Fruit fly (Drosophila melanogaster) whole organism, embryonic: ENCODE measurements around the gene CG10730.

Experiments used
- Ada2b ChIP-seq: fragments of 200-800 bp; sonication (Bioruptor generic); IDR thresholded peaks from 2 replicates; pipeline ENCODE4 v1.3.6; 2022; ENCODE audit warnings: missing biosample characterization, missing genetic modification characterization
- BEAF-32 ChIP-seq: fragments of 200-800 bp; sonication (Bioruptor generic); optimal IDR thresholded peaks from 3 replicates; lab custom pipeline; 2017; ENCODE audit warnings: missing biosample characterization, missing genetic modification characterization, mild to moderate bottlenecking, moderate library complexity, missing genetic modification reagents
- CG10979 ChIP-seq: fragments of 200-800 bp; sonication (Bioruptor generic); optimal IDR thresholded peaks from 2 replicates; lab custom pipeline; 2018; ENCODE audit warnings: missing biosample characterization, mild to moderate bottlenecking, missing genetic modification characterization, moderate library complexity
- CG11085 ChIP-seq: fragments of 200-800 bp; sonication (Bioruptor generic); IDR thresholded peaks from 2 replicates; pipeline ENCODE4 v1.3.6; 2022; ENCODE audit warnings: missing biosample characterization, missing genetic modification characterization
- CG11247 ChIP-seq: fragments of 200-800 bp; sonication (Bioruptor generic); IDR thresholded peaks from 2 replicates; pipeline ENCODE4 v1.3.6; 2022; ENCODE audit warnings: missing biosample characterization, missing genetic modification characterization
- CG11398 ChIP-seq: fragments of 200-800 bp; sonication (Bioruptor generic); optimal IDR thresholded peaks from 2 replicates; lab custom pipeline; 2016; ENCODE audit warnings: missing biosample characterization, missing genetic modification characterization
- CG11696 ChIP-seq: fragments of 200-800 bp; sonication (Bioruptor generic); IDR thresholded peaks from 2 replicates; pipeline ENCODE4 v1.3.6; 2022; ENCODE audit warnings: missing biosample characterization, missing genetic modification characterization
- CG11723 ChIP-seq: fragments of 200-800 bp; sonication (Bioruptor generic); optimal IDR thresholded peaks from 2 replicates; lab custom pipeline; 2017; ENCODE audit warnings: missing biosample characterization, mild to moderate bottlenecking, missing genetic modification characterization
- CG12155 ChIP-seq: fragments of 200-800 bp; sonication (Bioruptor generic); optimal IDR thresholded peaks from 3 replicates; lab custom pipeline; 2016; ENCODE audit warnings: missing biosample characterization, missing genetic modification characterization
- CG13624 ChIP-seq: fragments of 200-800 bp; sonication (Bioruptor generic); optimal IDR thresholded peaks from 2 replicates; lab custom pipeline; 2016; ENCODE audit warnings: missing biosample characterization, missing genetic modification characterization
- CG14014 ChIP-seq: fragments of 200-800 bp; sonication (Bioruptor generic); IDR thresholded peaks from 2 replicates; pipeline ENCODE4 v1.3.6; 2022; ENCODE audit warnings: missing biosample characterization, missing genetic modification characterization
- CG14050 ChIP-seq: fragments of 200-800 bp; sonication (Bioruptor generic); IDR thresholded peaks from 3 replicates; pipeline ENCODE4 v1.3.6; 2022; ENCODE audit warnings: missing biosample characterization, missing genetic modification characterization
- CG15514 ChIP-seq: fragments of 200-800 bp; sonication (Bioruptor generic); optimal IDR thresholded peaks from 3 replicates; lab custom pipeline; 2017; ENCODE audit warnings: missing biosample characterization, missing genetic modification characterization, mild to moderate bottlenecking, moderate library complexity, missing genetic modification reagents
- CG1603 ChIP-seq: fragments of 200-800 bp; sonication (Bioruptor generic); optimal IDR thresholded peaks from 2 replicates; lab custom pipeline; 2019; ENCODE audit warnings: missing biosample characterization, mild to moderate bottlenecking, missing genetic modification characterization, moderate library complexity
- CG17829 ChIP-seq: fragments of 200-800 bp; optimal IDR thresholded peaks from 2 replicates; lab custom pipeline; 2019; ENCODE audit warnings: missing biosample characterization, mild to moderate bottlenecking, missing genetic modification characterization, moderate library complexity
- CG18764 ChIP-seq: fragments of 200-800 bp; sonication (Bioruptor generic); optimal IDR thresholded peaks from 3 replicates; lab custom pipeline; 2016; ENCODE audit warnings: missing biosample characterization, missing genetic modification characterization
- CG31441 ChIP-seq: fragments of 200-800 bp; sonication (Bioruptor generic); IDR thresholded peaks from 2 replicates; pipeline ENCODE4 v1.3.6; 2022; ENCODE audit warnings: missing biosample characterization, missing genetic modification characterization
- CG3281 ChIP-seq: fragments of 200-800 bp; sonication (Bioruptor generic); optimal IDR thresholded peaks from 3 replicates; lab custom pipeline; 2017; ENCODE audit warnings: missing biosample characterization, mild to moderate bottlenecking, missing genetic modification characterization
- CG3407 ChIP-seq: fragments of 200-800 bp; sonication (Bioruptor generic); optimal IDR thresholded peaks from 2 replicates; lab custom pipeline; 2018; ENCODE audit warnings: missing biosample characterization, mild to moderate bottlenecking, missing genetic modification characterization
- CG34422 ChIP-seq: fragments of 200-800 bp; sonication (Bioruptor generic); IDR thresholded peaks from 3 replicates; pipeline ENCODE4 v1.3.6; 2022; ENCODE audit warnings: missing biosample characterization, missing genetic modification characterization
- CG3838 ChIP-seq: fragments of 200-800 bp; sonication (Bioruptor generic); optimal IDR thresholded peaks from 3 replicates; lab custom pipeline; 2016; ENCODE audit warnings: missing biosample characterization, missing genetic modification characterization
- CG4424 ChIP-seq: fragments of 200-800 bp; sonication (Bioruptor generic); optimal IDR thresholded peaks from 3 replicates; lab custom pipeline; 2016; ENCODE audit warnings: missing biosample characterization, missing genetic modification characterization
- CG6813 ChIP-seq: fragments of 200-800 bp; sonication (Bioruptor generic); optimal IDR thresholded peaks from 2 replicates; lab custom pipeline; 2017; ENCODE audit warnings: missing biosample characterization, missing genetic modification characterization, mild to moderate bottlenecking, moderate library complexity, missing genetic modification reagents
- CG7928 ChIP-seq: fragments of 200-800 bp; sonication (Bioruptor generic); optimal IDR thresholded peaks from 2 replicates; lab custom pipeline; 2017; ENCODE audit warnings: missing biosample characterization, mild to moderate bottlenecking, missing genetic modification characterization
- CG7963 ChIP-seq: fragments of 200-800 bp; sonication (Bioruptor generic); IDR thresholded peaks from 3 replicates; pipeline ENCODE4 v1.3.6; 2022; ENCODE audit warnings: missing biosample characterization, missing genetic modification characterization; ENCODE audit not compliant: partially characterized antibody
- CG9215 ChIP-seq: fragments of 200-800 bp; sonication (Bioruptor generic); IDR thresholded peaks from 2 replicates; pipeline ENCODE4 v1.3.6; 2022; ENCODE audit warnings: missing biosample characterization, missing genetic modification characterization
- Dek ChIP-seq: fragments of 200-800 bp; sonication (Bioruptor generic); optimal IDR thresholded peaks from 3 replicates; lab custom pipeline; 2019; ENCODE audit warnings: missing biosample characterization, mild to moderate bottlenecking, missing genetic modification characterization, moderate library complexity
- Gug ChIP-seq: fragments of 200-800 bp; sonication (Bioruptor generic); IDR thresholded peaks from 4 replicates; pipeline ENCODE4 v1.3.6; 2022; ENCODE audit warnings: missing biosample characterization, missing genetic modification characterization
- HLH3B ChIP-seq: fragments of 200-800 bp; sonication (Bioruptor generic); IDR thresholded peaks from 2 replicates; pipeline ENCODE4 v1.3.6; 2022; ENCODE audit warnings: missing biosample characterization, missing genetic modification characterization
- HLHmδ ChIP-seq: fragments of 200-800 bp; sonication (Bioruptor generic); optimal IDR thresholded peaks from 2 replicates; lab custom pipeline; 2018; ENCODE audit warnings: missing biosample characterization, mild to moderate bottlenecking, missing genetic modification characterization, moderate library complexity
- Hr3 ChIP-seq: fragments of 200-800 bp; sonication (Bioruptor generic); optimal IDR thresholded peaks from 3 replicates; lab custom pipeline; 2016; ENCODE audit warnings: missing biosample characterization, missing genetic modification characterization
- Mad ChIP-seq: fragments of 200-800 bp; sonication (Bioruptor generic); optimal IDR thresholded peaks from 2 replicates; lab custom pipeline; 2016; ENCODE audit warnings: missing biosample characterization, missing genetic modification characterization
- Mes4 ChIP-seq: fragments of 200-800 bp; sonication (Bioruptor generic); optimal IDR thresholded peaks from 2 replicates; lab custom pipeline; 2016; ENCODE audit warnings: missing biosample characterization, missing genetic modification characterization
- Tbp ChIP-seq: fragments of >200 bp; optimal IDR thresholded peaks from 2 replicates; lab custom pipeline; 2018; ENCODE audit warnings: missing biosample characterization, missing genetic modification characterization
- ase ChIP-seq: fragments of 200-800 bp; sonication (Bioruptor generic); IDR thresholded peaks from 3 replicates; pipeline ENCODE4 v1.3.6; 2022; ENCODE audit warnings: missing biosample characterization, missing genetic modification characterization
- bsh ChIP-seq, 2 experiments: fragments of 200-800 bp; sonication (Bioruptor generic); optimal IDR thresholded peaks; 2 replicates each; lab custom pipeline; 2017 to 2018; ENCODE audit warnings: mild to moderate bottlenecking in 2 of 2, missing biosample characterization in 2 of 2, missing genetic modification characterization in 2 of 2, moderate library complexity in 1 of 2
- btn ChIP-seq: fragments of 200-800 bp; sonication (Bioruptor generic); optimal IDR thresholded peaks from 2 replicates; lab custom pipeline; 2016; ENCODE audit warnings: missing biosample characterization, missing genetic modification characterization
- dpn ChIP-seq, 2 experiments: fragments of 200-800 bp; sonication (Bioruptor generic); optimal IDR thresholded peaks; 3 replicates each; lab custom pipeline; 2016; ENCODE audit warnings: missing biosample characterization in 2 of 2, missing genetic modification characterization in 2 of 2
- fd96Cb ChIP-seq: fragments of 200-800 bp; sonication (Bioruptor generic); optimal IDR thresholded peaks from 2 replicates; lab custom pipeline; 2018; ENCODE audit warnings: missing biosample characterization, mild to moderate bottlenecking, missing genetic modification characterization, moderate library complexity
- grn ChIP-seq: fragments of 200-800 bp; sonication (Bioruptor generic); optimal IDR thresholded peaks from 3 replicates; lab custom pipeline; 2017; ENCODE audit warnings: missing biosample characterization, missing genetic modification characterization
- hb ChIP-seq: fragments of 200-800 bp; sonication (Bioruptor generic); IDR thresholded peaks from 3 replicates; pipeline ENCODE4 v1.3.6; 2022; ENCODE audit warnings: missing biosample characterization, missing genetic modification characterization; ENCODE audit not compliant: partially characterized antibody
- nom ChIP-seq: fragments of 200-800 bp; sonication (Bioruptor generic); optimal IDR thresholded peaks from 2 replicates; lab custom pipeline; 2017; ENCODE audit warnings: missing biosample characterization, missing genetic modification characterization, mild to moderate bottlenecking, moderate library complexity, missing genetic modification reagents
- otp ChIP-seq: fragments of 200-800 bp; sonication (Bioruptor generic); IDR thresholded peaks from 3 replicates; pipeline ENCODE4, ENCODE4 v1.3.6; 2022; ENCODE audit warnings: missing biosample characterization, missing genetic modification characterization
- p53 ChIP-seq: fragments of 200-800 bp; sonication (Bioruptor generic); optimal IDR thresholded peaks from 2 replicates; lab custom pipeline; 2016; ENCODE audit warnings: missing biosample characterization, missing genetic modification characterization
- prd ChIP-seq, 3 experiments: fragments of >200 bp in 2 of 3; fragments of 200-800 bp in 1 of 3; sonication (Bioruptor generic) in 1 of 3; optimal IDR thresholded peaks in 2 of 3; IDR thresholded peaks in 1 of 3; 2 replicates in 2 of 3; 3 replicates in 1 of 3; pipeline versions ENCODE4 v1.3.6 to Lab custom; 2017 to 2022; ENCODE audit warnings: missing biosample characterization in 1 of 3, missing genetic modification characterization in 1 of 3
- row ChIP-seq: fragments of 200-800 bp; sonication (Bioruptor generic); IDR thresholded peaks from 3 replicates; pipeline ENCODE4 v1.3.6; 2022; ENCODE audit warnings: missing biosample characterization, missing genetic modification characterization
- sob ChIP-seq: fragments of 200-800 bp; sonication (Bioruptor generic); IDR thresholded peaks from 2 replicates; pipeline ENCODE4 v1.3.6; 2022; ENCODE audit warnings: missing biosample characterization, missing genetic modification characterization
- sqz ChIP-seq: fragments of 200-800 bp; sonication (Bioruptor generic); optimal IDR thresholded peaks from 3 replicates; lab custom pipeline; 2018; ENCODE audit warnings: missing biosample characterization, mild to moderate bottlenecking, missing genetic modification characterization
- tio ChIP-seq: fragments of 200-800 bp; sonication (Bioruptor generic); optimal IDR thresholded peaks from 2 replicates; lab custom pipeline; 2017; ENCODE audit warnings: missing biosample characterization, missing genetic modification characterization, inconsistent platforms

Gene CG10730

dm6 chr2L:20097105-20097631, 25.2 kb upstream of the CG10730 start, which contains the start of the genes mRpS18B and Kua (continued):
- TF ChIP-seq CG4424 (GFP tag; lab: Kevin White, UChicago): peak; percentile 60
- peak; percentile 1 for TF ChIP-seq CG18764 (GFP tag; lab: Kevin White, UChicago)
- TF ChIP-seq row (GFP tag; lab: Robert Waterston, UW): peak; percentile 86
- no peak for TF ChIP-seq CG11696 (GFP tag; lab: Robert Waterston, UW)
- peak; percentile 41; the same call in 1 of the 3 replicates for TF ChIP-seq CG7963 (GFP tag; lab: Robert Waterston, UW)
- peak; percentile 39; the same call in 1 of the 2 replicates for TF ChIP-seq CG11247 (GFP tag; lab: Robert Waterston, UW)
- no peak for TF ChIP-seq nom (GFP tag; lab: Kevin White, UChicago)
- no peak for TF ChIP-seq CG11398 (GFP tag; lab: Kevin White, UChicago)
- TF ChIP-seq CG14050 (GFP tag; lab: Robert Waterston, UW): no peak
- peak; percentile 0 for TF ChIP-seq Mad
- TF ChIP-seq Ada2b (GFP tag; lab: Robert Waterston, UW): peak; percentile 60
- peak; percentile 44 for TF ChIP-seq CG9215
- TF ChIP-seq Tbp (GFP tag; lab: Kevin White, UChicago): no peak
- TF ChIP-seq dpn (GFP tag; optimal IDR thresholded peaks at IDR 0.05; lab: Kevin White, UChicago): peak; percentile 44 to 53
- no peak for TF ChIP-seq btn (GFP tag; lab: Kevin White, UChicago)
- TF ChIP-seq CG14014 (GFP tag; lab: Robert Waterston, UW): peak; percentile 66
- TF ChIP-seq CG6813 (GFP tag; lab: Kevin White, UChicago): peak; percentile 25
- no peak for TF ChIP-seq HLHmδ (GFP tag; lab: Kevin White, UChicago)
- 0 out of 2 replicates have a peak, but pooled peaks have one; percentile 28 for TF ChIP-seq CG11085
- TF ChIP-seq CG31441 (GFP tag; lab: Robert Waterston, UW): peak; percentile 64
- no peak for TF ChIP-seq ase (GFP tag; lab: Robert Waterston, UW)
- peak; percentile 55 for TF ChIP-seq Hr3 (GFP tag; lab: Kevin White, UChicago)
- peak; percentile 63 for TF ChIP-seq CG15514
- TF ChIP-seq p53 (GFP tag; lab: Kevin White, UChicago): no peak
- TF ChIP-seq sqz (GFP tag; lab: Kevin White, UChicago): no peak
- peak; percentile 51 for TF ChIP-seq fd96Cb (tag; lab: Kevin White, UChicago)
- TF ChIP-seq grn (GFP tag; lab: Kevin White, UChicago): no peak
- peak; percentile 31 for TF ChIP-seq CG12155 (GFP tag; lab: Kevin White, UChicago)
- peak; percentile 30 for TF ChIP-seq CG1603 (tag; lab: Kevin White, UChicago)
- no peak for TF ChIP-seq hb (GFP tag; lab: Robert Waterston, UW)
- peak; percentile 71 for TF ChIP-seq sob (GFP tag; lab: Robert Waterston, UW)
- TF ChIP-seq BEAF-32 (GFP tag; lab: Kevin White, UChicago): peak; percentile 71
- TF ChIP-seq CG34422 (GFP tag; lab: Robert Waterston, UW): 0 out of 3 replicates have a peak, but pooled peaks have one; percentile 54
- peak; percentile 50 for TF ChIP-seq CG3281 (GFP tag; lab: Kevin White, UChicago)
- peak; percentile 48 for TF ChIP-seq CG7928 (GFP tag; lab: Kevin White, UChicago)
- TF ChIP-seq Mes4 (GFP tag; lab: Kevin White, UChicago): no peak
- TF ChIP-seq CG3838 (GFP tag; lab: Kevin White, UChicago): no peak
- no peak for TF ChIP-seq prd (optimal IDR thresholded peaks at IDR 0.05; lab: Kevin White, UChicago)
- TF ChIP-seq prd (GFP tag; IDR thresholded peaks at IDR 0.05; lab: Robert Waterston, UW): peak; percentile 72
- peak; percentile 40; the same call in 1 of the 3 replicates for TF ChIP-seq otp
- TF ChIP-seq Gug (GFP tag; lab: Robert Waterston, UW): no peak; the same call in 3 of the 4 replicates
- TF ChIP-seq tio (GFP tag; lab: Kevin White, UChicago): no peak
- TF ChIP-seq CG13624 (GFP tag; lab: Kevin White, UChicago): peak; percentile 26
- peak; percentile 35 for TF ChIP-seq Dek (tag; lab: Kevin White, UChicago)
- TF ChIP-seq bsh (GFP tag; optimal IDR thresholded peaks at IDR 0.05; lab: Kevin White, UChicago): peak in 1 of 2 experiments; percentile 54
- TF ChIP-seq CG17829: peak; percentile 63
- TF ChIP-seq CG3407 (GFP tag; lab: Kevin White, UChicago): peak; percentile 7
- peak; percentile 52 for TF ChIP-seq CG10979 (tag; lab: Kevin White, UChicago)
- no peak for TF ChIP-seq CG11723 (GFP tag; lab: Kevin White, UChicago)
- TF ChIP-seq HLH3B (GFP tag; lab: Robert Waterston, UW): peak; percentile 46; the same call in 1 of the 2 replicates
